Fruit fly (Drosophila melanogaster) whole organism, embryonic: Measurements from ENCODE around the gene CG43400.

Source experiments
- Atf3 ChIP-seq: fragments of 200-800 bp; sonication (Bioruptor generic); optimal IDR thresholded peaks from 3 replicates; lab custom pipeline; 2016; ENCODE audit warnings: missing biosample characterization, missing genetic modification characterization
- BEAF-32 ChIP-seq: fragments of 200-800 bp; sonication (Bioruptor generic); optimal IDR thresholded peaks from 3 replicates; lab custom pipeline; 2017; ENCODE audit warnings: missing biosample characterization, missing genetic modification characterization, mild to moderate bottlenecking, moderate library complexity, missing genetic modification reagents
- C15 ChIP-seq: fragments of 200-800 bp; sonication (Bioruptor generic); IDR thresholded peaks from 3 replicates; pipeline ENCODE4 v1.3.6; 2022; ENCODE audit warnings: missing biosample characterization, missing genetic modification characterization
- CG10654 ChIP-seq: fragments of 200-800 bp; sonication (Bioruptor generic); optimal IDR thresholded peaks from 2 replicates; lab custom pipeline; 2016; ENCODE audit warnings: missing biosample characterization, missing genetic modification characterization
- CG11093 ChIP-seq: fragments of 200-800 bp; sonication (Bioruptor generic); IDR thresholded peaks from 3 replicates; pipeline ENCODE4 v1.3.6; 2022; ENCODE audit warnings: missing biosample characterization, missing genetic modification characterization
- CG12071 ChIP-seq: fragments of 200-800 bp; sonication (Bioruptor generic); optimal IDR thresholded peaks from 3 replicates; lab custom pipeline; 2018; ENCODE audit warnings: missing biosample characterization, mild to moderate bottlenecking, missing genetic modification characterization
- CG12104 ChIP-seq: fragments of 200-800 bp; sonication (Bioruptor generic); optimal IDR thresholded peaks from 3 replicates; lab custom pipeline; 2016; ENCODE audit warnings: missing biosample characterization, missing genetic modification characterization
- CG12219 ChIP-seq: fragments of 200-800 bp; sonication (Bioruptor generic); optimal IDR thresholded peaks from 3 replicates; lab custom pipeline; 2018; ENCODE audit warnings: missing biosample characterization, mild to moderate bottlenecking, missing genetic modification characterization
- CG15479 ChIP-seq: fragments of 200-800 bp; sonication (Bioruptor generic); optimal IDR thresholded peaks from 3 replicates; lab custom pipeline; 2019; ENCODE audit warnings: missing biosample characterization, mild to moderate bottlenecking, missing genetic modification characterization, moderate library complexity
- CG1602 ChIP-seq: fragments of 200-800 bp; sonication (Bioruptor generic); optimal IDR thresholded peaks from 3 replicates; lab custom pipeline; 2016; ENCODE audit warnings: missing biosample characterization, missing genetic modification characterization
- CG16813 ChIP-seq: fragments of 200-800 bp; sonication (Bioruptor generic); IDR thresholded peaks from 3 replicates; pipeline ENCODE4 v1.3.6; 2022; ENCODE audit warnings: missing biosample characterization, missing genetic modification characterization; ENCODE audit not compliant: partially characterized antibody
- CG17328 ChIP-seq: fragments of 200-800 bp; sonication (Bioruptor generic); IDR thresholded peaks from 2 replicates; pipeline ENCODE4 v1.3.6; 2022; ENCODE audit warnings: missing biosample characterization, missing genetic modification characterization
- CG17568 ChIP-seq: fragments of 200-800 bp; sonication (Bioruptor generic); optimal IDR thresholded peaks from 2 replicates; lab custom pipeline; 2018; ENCODE audit warnings: missing biosample characterization, mild to moderate bottlenecking, missing genetic modification characterization, moderate library complexity
- CG2129 ChIP-seq: fragments of 200-800 bp; sonication (Bioruptor generic); IDR thresholded peaks from 2 replicates; pipeline ENCODE4 v1.3.6; 2022; ENCODE audit warnings: missing biosample characterization, missing genetic modification characterization; ENCODE audit not compliant: partially characterized antibody
- CG2678 ChIP-seq: fragments of 200-800 bp; sonication (Bioruptor generic); optimal IDR thresholded peaks from 3 replicates; lab custom pipeline; 2019; ENCODE audit warnings: missing biosample characterization, mild to moderate bottlenecking, missing genetic modification characterization, moderate library complexity
- CG32772 ChIP-seq: fragments of 200-800 bp; sonication (Bioruptor generic); IDR thresholded peaks from 2 replicates; pipeline ENCODE4 v1.3.6; 2022; ENCODE audit warnings: missing biosample characterization, missing genetic modification characterization
- CG6272 ChIP-seq: fragments of 200-800 bp; sonication (Bioruptor generic); IDR thresholded peaks from 2 replicates; pipeline ENCODE4 v1.3.6; 2022; ENCODE audit warnings: missing biosample characterization, missing genetic modification characterization
- CG7357 ChIP-seq: fragments of 200-800 bp; sonication (Bioruptor generic); IDR thresholded peaks from 3 replicates; pipeline ENCODE4 v1.3.6; 2022; ENCODE audit warnings: missing biosample characterization, missing genetic modification characterization
- CG7556 ChIP-seq: fragments of 200-800 bp; sonication (Bioruptor generic); optimal IDR thresholded peaks from 2 replicates; lab custom pipeline; 2017; ENCODE audit warnings: missing biosample characterization, mild to moderate bottlenecking, missing genetic modification characterization
- CG7839 ChIP-seq: fragments of 200-800 bp; sonication (Bioruptor generic); optimal IDR thresholded peaks from 3 replicates; lab custom pipeline; 2018; ENCODE audit warnings: missing biosample characterization, mild to moderate bottlenecking, missing genetic modification characterization, moderate library complexity
- CG8290 ChIP-seq, 3 experiments: fragments of 200-800 bp; sonication (Bioruptor generic); optimal IDR thresholded peaks; 2 replicates each; lab custom pipeline; 2016 to 2019; ENCODE audit warnings: missing biosample characterization in 3 of 3, missing genetic modification characterization in 3 of 3, mild to moderate bottlenecking in 2 of 3, moderate library complexity in 1 of 3
- CG8478 ChIP-seq: fragments of >200 bp; optimal IDR thresholded peaks from 2 replicates; lab custom pipeline; 2018
- CkIIα-i1 ChIP-seq: fragments of 200-800 bp; sonication (Bioruptor generic); IDR thresholded peaks from 2 replicates; pipeline ENCODE4 v1.3.6; 2022; ENCODE audit warnings: missing biosample characterization, missing genetic modification characterization
- ERR ChIP-seq: fragments of 200-800 bp; sonication (Bioruptor generic); optimal IDR thresholded peaks from 2 replicates; lab custom pipeline; 2016; ENCODE audit warnings: missing biosample characterization, missing genetic modification characterization
- Eip74EF ChIP-seq, 2 experiments: fragments of 200-800 bp in 1 of 2; fragments of >200 bp in 1 of 2; sonication (Bioruptor generic) in 1 of 2; optimal IDR thresholded peaks; 2 replicates each; lab custom pipeline; 2017 to 2019; ENCODE audit warnings: missing biosample characterization in 2 of 2, missing genetic modification characterization in 2 of 2, mild to moderate bottlenecking in 1 of 2, moderate library complexity in 1 of 2
- HLH3B ChIP-seq: fragments of 200-800 bp; sonication (Bioruptor generic); IDR thresholded peaks from 2 replicates; pipeline ENCODE4 v1.3.6; 2022; ENCODE audit warnings: missing biosample characterization, missing genetic modification characterization
- Kr ChIP-seq: fragments of 200-800 bp; sonication (Bioruptor generic); optimal IDR thresholded peaks from 2 replicates; lab custom pipeline; 2017; ENCODE audit warnings: missing biosample characterization, mild to moderate bottlenecking, missing genetic modification characterization
- Lhr ChIP-seq: fragments of 200-800 bp; sonication (Bioruptor generic); optimal IDR thresholded peaks from 3 replicates; lab custom pipeline; 2017; ENCODE audit warnings: mild to moderate bottlenecking, missing biosample characterization, missing genetic modification reagents, missing genetic modification characterization
- Med ChIP-seq: fragments of 200-800 bp; sonication (Bioruptor generic); peaks from one replicate; lab custom pipeline; 2016; ENCODE audit warnings: missing biosample characterization, missing genetic modification characterization, mild to moderate bottlenecking, inconsistent platforms, moderate library complexity
- NC2β ChIP-seq: fragments of 200-800 bp; sonication (Bioruptor generic); optimal IDR thresholded peaks from 2 replicates; lab custom pipeline; 2016; ENCODE audit warnings: missing biosample characterization, missing genetic modification characterization
- PHDP ChIP-seq: fragments of 200-800 bp; sonication (Bioruptor generic); optimal IDR thresholded peaks from 3 replicates; lab custom pipeline; 2018; ENCODE audit warnings: missing biosample characterization, mild to moderate bottlenecking, missing genetic modification characterization, moderate library complexity
- Tbp ChIP-seq: fragments of >200 bp; optimal IDR thresholded peaks from 2 replicates; lab custom pipeline; 2018; ENCODE audit warnings: missing biosample characterization, missing genetic modification characterization
- aop ChIP-seq: fragments of 200-800 bp; sonication (Bioruptor generic); IDR thresholded peaks from 2 replicates; pipeline ENCODE4 v1.3.6; 2022; ENCODE audit warnings: missing biosample characterization, missing genetic modification characterization
- corto ChIP-seq: fragments of 200-800 bp; sonication (Bioruptor generic); optimal IDR thresholded peaks from 2 replicates; lab custom pipeline; 2016; ENCODE audit warnings: missing biosample characterization, mild to moderate bottlenecking, missing genetic modification characterization, moderate library complexity
- dm ChIP-seq: fragments of 200-800 bp; sonication (Bioruptor generic); optimal IDR thresholded peaks from 3 replicates; lab custom pipeline; 2016; ENCODE audit warnings: missing biosample characterization, missing genetic modification characterization
- dmrt99B ChIP-seq: fragments of 200-800 bp; sonication (Bioruptor generic); optimal IDR thresholded peaks from 2 replicates; lab custom pipeline; 2018; ENCODE audit warnings: missing biosample characterization, mild to moderate bottlenecking, missing genetic modification characterization, moderate library complexity
- eyg ChIP-seq: fragments of 200-800 bp; sonication (Bioruptor generic); optimal IDR thresholded peaks from 3 replicates; lab custom pipeline; 2016; ENCODE audit warnings: missing biosample characterization, missing genetic modification characterization
- hkb ChIP-seq, 2 experiments: fragments of 200-800 bp in 1 of 2; fragments of >200 bp in 1 of 2; sonication (Bioruptor generic) in 1 of 2; IDR thresholded peaks in 1 of 2; optimal IDR thresholded peaks in 1 of 2; 2 replicates each; pipeline versions ENCODE4 v1.3.6 to Lab custom; 2017 to 2022; ENCODE audit warnings: missing biosample characterization in 1 of 2, missing genetic modification characterization in 1 of 2
- knrl ChIP-seq: fragments of 200-800 bp; sonication (Bioruptor generic); IDR thresholded peaks from 3 replicates; pipeline ENCODE4 v1.3.6; 2022; ENCODE audit warnings: missing biosample characterization, missing genetic modification characterization; ENCODE audit not compliant: partially characterized antibody
- nerfin-1 ChIP-seq: fragments of 200-800 bp; sonication (Bioruptor generic); optimal IDR thresholded peaks from 3 replicates; lab custom pipeline; 2019; ENCODE audit warnings: missing biosample characterization, mild to moderate bottlenecking, missing genetic modification characterization, moderate library complexity
- nmo ChIP-seq: fragments of 200-800 bp; sonication (Bioruptor generic); optimal IDR thresholded peaks from 2 replicates; lab custom pipeline; 2018; ENCODE audit warnings: missing biosample characterization, mild to moderate bottlenecking, missing genetic modification characterization, moderate library complexity
- repo ChIP-seq: fragments of 200-800 bp; sonication (Bioruptor generic); optimal IDR thresholded peaks from 2 replicates; lab custom pipeline; 2016; ENCODE audit warnings: missing biosample characterization, missing genetic modification characterization
- sens-2 ChIP-seq: fragments of 200-800 bp; sonication (Bioruptor generic); IDR thresholded peaks from 2 replicates; pipeline ENCODE4 v1.3.6; 2022; ENCODE audit warnings: missing biosample characterization, missing genetic modification characterization
- shn ChIP-seq: fragments of 200-800 bp; sonication (Bioruptor generic); optimal IDR thresholded peaks from 3 replicates; lab custom pipeline; 2016; ENCODE audit warnings: missing biosample characterization, missing genetic modification characterization
- tap ChIP-seq: fragments of 200-800 bp; optimal IDR thresholded peaks from 3 replicates; lab custom pipeline; 2019; ENCODE audit warnings: missing biosample characterization, mild to moderate bottlenecking, missing genetic modification characterization, moderate library complexity
- tll ChIP-seq, 2 experiments: fragments of 200-800 bp in 1 of 2; fragments of >200 bp in 1 of 2; sonication (Bioruptor generic) in 1 of 2; optimal IDR thresholded peaks; 2 replicates each; lab custom pipeline; 2017 to 2019; ENCODE audit warnings: missing biosample characterization in 2 of 2, missing genetic modification characterization in 2 of 2, mild to moderate bottlenecking in 1 of 2, moderate library complexity in 1 of 2
- vfl ChIP-seq: fragments of 200-800 bp; sonication (Bioruptor generic); optimal IDR thresholded peaks from 2 replicates; lab custom pipeline; 2016; ENCODE audit warnings: missing biosample characterization, missing genetic modification characterization
- wek ChIP-seq: fragments of 200-800 bp; sonication (Bioruptor generic); optimal IDR thresholded peaks from 3 replicates; lab custom pipeline; 2018; ENCODE audit warnings: missing biosample characterization, mild to moderate bottlenecking, missing genetic modification characterization, moderate library complexity
- wor ChIP-seq: fragments of 200-800 bp; sonication (Bioruptor generic); IDR thresholded peaks from 2 replicates; pipeline ENCODE4 v1.3.6; 2022; ENCODE audit warnings: missing biosample characterization, missing genetic modification characterization
- zfh1 ChIP-seq: fragments of 200-800 bp; sonication (Bioruptor generic); IDR thresholded peaks from 3 replicates; pipeline ENCODE4 v1.3.6; 2022; ENCODE audit warnings: missing biosample characterization, missing genetic modification characterization

CG43400 gene

DNA sequence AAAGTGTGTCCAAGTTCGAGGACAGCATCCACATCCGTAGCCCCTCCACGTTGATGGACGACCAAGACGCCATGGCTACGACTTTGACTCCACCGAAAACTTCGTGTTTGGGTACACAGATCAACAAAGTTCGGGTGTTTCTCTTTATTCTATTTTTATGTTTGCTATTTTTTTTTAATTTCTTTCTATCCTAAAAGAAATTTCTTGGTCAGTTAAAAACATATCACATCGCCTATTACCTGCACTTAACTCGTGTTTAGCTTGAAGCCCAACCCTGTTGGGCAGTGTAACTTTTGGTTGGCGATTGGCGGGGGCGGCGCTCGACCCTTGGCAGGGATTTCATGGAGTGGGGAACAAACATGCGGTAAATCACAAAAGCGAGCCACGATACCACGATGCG lies 17.1 kb upstream of the CG43400 start (continued):
- TF ChIP-seq Atf3 = peak; percentile 25
- no peak for TF ChIP-seq PHDP (tag; lab: Kevin White, UChicago)
- peak; percentile 66; the same call in 1 of the 2 replicates for TF ChIP-seq CG32772 (GFP tag; lab: Robert Waterston, UW)
- TF ChIP-seq repo = no peak
- peak; percentile 89 for TF ChIP-seq Med (GFP tag; lab: Kevin White, UChicago)
- TF ChIP-seq hkb (optimal IDR thresholded peaks at IDR 0.05; lab: Kevin White, UChicago) = no peak
- peak; percentile 60 for TF ChIP-seq hkb (GFP tag; IDR thresholded peaks at IDR 0.05; lab: Robert Waterston, UW)
- TF ChIP-seq CG8290 (GFP tag; optimal IDR thresholded peaks at IDR 0.05; lab: Kevin White, UChicago) = no peak
- TF ChIP-seq CG8290 (tag; optimal IDR thresholded peaks at IDR 0.05; lab: Kevin White, UChicago) = no peak
- TF ChIP-seq eyg = no peak
- peak; percentile 5 for TF ChIP-seq CG1602
- no peak for TF ChIP-seq Tbp (GFP tag; lab: Kevin White, UChicago)
- TF ChIP-seq dmrt99B (tag; lab: Kevin White, UChicago) = peak; percentile 64
- TF ChIP-seq CG7556 (GFP tag; lab: Kevin White, UChicago) = peak; percentile 48
- TF ChIP-seq ERR (GFP tag; lab: Kevin White, UChicago) = no peak
- TF ChIP-seq Lhr = no peak
- peak; percentile 36; the same call in 1 of the 2 replicates for TF ChIP-seq HLH3B (GFP tag; lab: Robert Waterston, UW)
- TF ChIP-seq CG11093 (GFP tag; lab: Robert Waterston, UW) = peak; percentile 43; the same call in 1 of the 3 replicates
- TF ChIP-seq zfh1 (GFP tag; lab: Robert Waterston, UW) = peak; percentile 79
- TF ChIP-seq Kr (GFP tag; lab: Kevin White, UChicago) = no peak
- no peak for TF ChIP-seq BEAF-32 (GFP tag; lab: Kevin White, UChicago)
- TF ChIP-seq CG12219 (GFP tag; lab: Kevin White, UChicago) = peak; percentile 35
- TF ChIP-seq wek (GFP tag; lab: Kevin White, UChicago) = no peak
- TF ChIP-seq dm (GFP tag; lab: Kevin White, UChicago) = no peak
- no peak for TF ChIP-seq CG8478 (lab: Kevin White, UChicago)
- TF ChIP-seq CG10654 (GFP tag; lab: Kevin White, UChicago) = no peak
- peak; percentile 71 for TF ChIP-seq CG17328 (GFP tag; lab: Robert Waterston, UW)
- no peak for TF ChIP-seq CG16813 (GFP tag; lab: Robert Waterston, UW)
- peak; percentile 57; the same call in 2 of the 3 replicates for TF ChIP-seq CG7357 (GFP tag; lab: Robert Waterston, UW)
- no peak for TF ChIP-seq CkIIα-i1 (GFP tag; lab: Robert Waterston, UW)
- peak; percentile 8 for TF ChIP-seq CG12104 (GFP tag; lab: Kevin White, UChicago)
- TF ChIP-seq nerfin-1 = peak; percentile 24
- peak; percentile 57 for TF ChIP-seq CG6272 (GFP tag; lab: Robert Waterston, UW)
- no peak for TF ChIP-seq corto (GFP tag; lab: Kevin White, UChicago)
- no peak for TF ChIP-seq NC2β (GFP tag; lab: Kevin White, UChicago)
- TF ChIP-seq aop (GFP tag; lab: Robert Waterston, UW) = no peak
- peak; percentile 73 for TF ChIP-seq CG2678
- peak; percentile 67 for TF ChIP-seq sens-2 (GFP tag; lab: Robert Waterston, UW)
- TF ChIP-seq CG12071 (GFP tag; lab: Kevin White, UChicago) = peak; percentile 32
- TF ChIP-seq knrl = no peak
- no peak for TF ChIP-seq C15 (GFP tag; lab: Robert Waterston, UW)
- peak; percentile 12; the same call in 1 of the 2 replicates for TF ChIP-seq wor (GFP tag; lab: Robert Waterston, UW)
- TF ChIP-seq shn = no peak
- TF ChIP-seq CG15479 = no peak
- TF ChIP-seq nmo (GFP tag; lab: Kevin White, UChicago) = peak; percentile 62
- no peak for TF ChIP-seq CG2129 (GFP tag; lab: Robert Waterston, UW)
- TF ChIP-seq tap (tag; lab: Kevin White, UChicago) = peak; percentile 15
- TF ChIP-seq tll (GFP tag; optimal IDR thresholded peaks at IDR 0.05; lab: Kevin White, UChicago) = no peak
- peak in 1 of 2 experiments; percentile 30 for TF ChIP-seq Eip74EF (GFP tag; optimal IDR thresholded peaks at IDR 0.05; lab: Kevin White, UChicago)
- TF ChIP-seq CG17568 (GFP tag; lab: Kevin White, UChicago) = no peak
- TF ChIP-seq vfl (GFP tag; lab: Kevin White, UChicago) = no peak
- TF ChIP-seq CG7839 (tag; lab: Kevin White, UChicago) = peak; percentile 65
